Worm (Caenorhabditis elegans) whole organism, L4 larva: ENCODE measurements around the gene R102.6.

Experiments
- F26F4.8 ChIP-seq: fragments of 200-800 bp; sonication (Bioruptor generic); conservative IDR thresholded peaks from 2 replicates; pipeline ENCODE4 v1.3.6; 2022; ENCODE audit warnings: missing genetic modification characterization, missing compliant biosample characterization
- F49E8.2 ChIP-seq: sonication (generic microtip); optimal IDR thresholded peaks from 2 replicates; lab custom pipeline; 2016; ENCODE audit warnings: missing compliant biosample characterization, mild to moderate bottlenecking, missing genetic modification characterization, borderline replicate concordance
- T26A8.4 ChIP-seq: fragments of 200-800 bp; sonication (Bioruptor generic); IDR thresholded peaks from 2 replicates; pipeline ENCODE4 v1.3.6; 2022; ENCODE audit warnings: missing genetic modification characterization, missing compliant biosample characterization
- Y48G9A.11 ChIP-seq: fragments of 200-800 bp; sonication (Bioruptor generic); IDR thresholded peaks from 2 replicates; pipeline ENCODE4 v1.3.6; 2022; ENCODE audit warnings: missing genetic modification reagents, missing genetic modification characterization, missing compliant biosample characterization
- ZK546.5 ChIP-seq, 2 experiments: sonication (generic microtip); optimal IDR thresholded peaks; 2 replicates each; lab custom pipeline; 2017; ENCODE audit warnings: missing biosample characterization in 2 of 2, missing genetic modification characterization in 2 of 2
- aha-1 ChIP-seq: fragments of 150-350 bp; peaks from one replicate; lab custom pipeline; 2014; ENCODE audit warnings: missing biosample characterization, missing genetic modification characterization
- aly-2 ChIP-seq: sonication (generic microtip); optimal IDR thresholded peaks from 2 replicates; lab custom pipeline; 2018; ENCODE audit warnings: missing biosample characterization, missing genetic modification characterization
- arid-1 ChIP-seq: fragments of 200-800 bp; sonication (Bioruptor generic); conservative IDR thresholded peaks from 2 replicates; pipeline ENCODE4 v1.3.6; 2022; ENCODE audit warnings: missing genetic modification reagents, missing genetic modification characterization, missing compliant biosample characterization
- ceh-32 ChIP-seq: sonication (generic microtip); optimal IDR thresholded peaks from 2 replicates; lab custom pipeline; 2016; ENCODE audit warnings: mild to moderate bottlenecking, missing genetic modification characterization, missing compliant biosample characterization; ENCODE audit not compliant: poor library complexity
- ceh-44 ChIP-seq: fragments of 200-800 bp; sonication (Bioruptor generic); IDR thresholded peaks from 2 replicates; pipeline ENCODE4 v1.3.6; 2022; ENCODE audit warnings: missing genetic modification reagents, missing genetic modification characterization, missing compliant biosample characterization
- daf-12 ChIP-seq: fragments of 150-350 bp; optimal IDR thresholded peaks from 2 replicates; lab custom pipeline; 2014; ENCODE audit warnings: missing biosample characterization, missing genetic modification reagents, missing genetic modification characterization
- daf-16 ChIP-seq, 3 experiments: sonication (generic microtip); optimal IDR thresholded peaks; 2 replicates each; lab custom pipeline; 2016 to 2017; ENCODE audit warnings: missing genetic modification characterization in 3 of 3, missing genetic modification reagents in 3 of 3, mild to moderate bottlenecking in 2 of 3, missing compliant biosample characterization in 2 of 3, missing biosample characterization in 1 of 3, moderate library complexity in 1 of 3
- dmd-6 ChIP-seq: fragments of 200-800 bp; sonication (Bioruptor generic); IDR thresholded peaks from 2 replicates; pipeline ENCODE4 v1.3.6; 2022; ENCODE audit warnings: missing genetic modification reagents, missing genetic modification characterization, missing compliant biosample characterization
- dpl-1 ChIP-seq: fragments of 150-350 bp; optimal IDR thresholded peaks from 2 replicates; lab custom pipeline; 2014; ENCODE audit warnings: missing biosample characterization, missing genetic modification reagents, missing genetic modification characterization
- duxl-1 ChIP-seq: sonication (generic microtip); optimal IDR thresholded peaks from 2 replicates; lab custom pipeline; 2016; ENCODE audit warnings: mild to moderate bottlenecking, missing genetic modification characterization, moderate library complexity, missing compliant biosample characterization; ENCODE audit not compliant: poor library complexity
- dve-1 ChIP-seq: sonication (generic microtip); optimal IDR thresholded peaks from 2 replicates; lab custom pipeline; 2017; ENCODE audit warnings: antibody characterized with exemption, mild to moderate bottlenecking, missing genetic modification characterization, missing compliant biosample characterization; ENCODE audit not compliant: insufficient read depth
- lin-15B ChIP-seq: fragments of 150-350 bp; sonication (generic microtip); optimal IDR thresholded peaks from 3 replicates; lab custom pipeline; 2014; ENCODE audit warnings: missing biosample characterization, missing genetic modification characterization
- lir-3 ChIP-seq: sonication (generic microtip); optimal IDR thresholded peaks from 2 replicates; lab custom pipeline; 2016; ENCODE audit warnings: mild to moderate bottlenecking, missing genetic modification characterization, missing compliant biosample characterization
- lsy-2 ChIP-seq, 2 experiments: fragments of 150-350 bp in 1 of 2; sonication (generic microtip) in 1 of 2; optimal IDR thresholded peaks; 2 replicates each; lab custom pipeline; 2014 to 2017; ENCODE audit warnings: missing biosample characterization in 2 of 2, missing genetic modification characterization in 2 of 2
- mdl-1 ChIP-seq, 2 experiments: fragments of 150-350 bp in 1 of 2; sonication (generic microtip) in 1 of 2; optimal IDR thresholded peaks; 2 replicates each; lab custom pipeline; 2014 to 2017; ENCODE audit warnings: missing biosample characterization in 2 of 2, missing genetic modification characterization in 2 of 2
- mdt-29 ChIP-seq: fragments of 200-800 bp; sonication (Bioruptor generic); IDR thresholded peaks from 2 replicates; pipeline ENCODE4 v1.3.6; 2022; ENCODE audit warnings: missing genetic modification reagents, missing genetic modification characterization, missing compliant biosample characterization
- nhr-10 ChIP-seq: fragments of 150-350 bp; optimal IDR thresholded peaks from 2 replicates; lab custom pipeline; 2014; ENCODE audit warnings: missing biosample characterization, missing genetic modification characterization
- nhr-111 ChIP-seq: fragments of 200-800 bp; sonication (Bioruptor generic); optimal IDR thresholded peaks from 2 replicates; lab custom pipeline; 2018; ENCODE audit warnings: mild to moderate bottlenecking, missing genetic modification characterization, missing compliant biosample characterization
- nhr-28 ChIP-seq: fragments of 150-350 bp; optimal IDR thresholded peaks from 2 replicates; lab custom pipeline; 2014; ENCODE audit warnings: missing biosample characterization, missing genetic modification characterization
- nhr-41 ChIP-seq: fragments of 200-800 bp; sonication (Bioruptor generic); IDR thresholded peaks from 2 replicates; pipeline ENCODE4 v1.3.6; 2022; ENCODE audit warnings: missing genetic modification reagents, missing genetic modification characterization, missing compliant biosample characterization
- nhr-6 ChIP-seq: fragments of 150-350 bp; optimal IDR thresholded peaks from 2 replicates; lab custom pipeline; 2014; ENCODE audit warnings: missing biosample characterization, missing genetic modification characterization
- unc-130 ChIP-seq: sonication (generic microtip); optimal IDR thresholded peaks from 2 replicates; lab custom pipeline; 2016; ENCODE audit warnings: missing genetic modification reagents, missing genetic modification characterization, missing compliant biosample characterization
- unc-62 ChIP-seq, 3 experiments: fragments of 150-350 bp in 1 of 3; sonication (generic microtip); optimal IDR thresholded peaks in 2 of 3; peaks in 1 of 3; 1 replicate in 1 of 3; 2 replicates in 2 of 3; lab custom pipeline; 2014 to 2017; ENCODE audit warnings: missing biosample characterization in 3 of 3, missing genetic modification characterization in 3 of 3, missing genetic modification reagents in 3 of 3, missing genotype in 1 of 3
- zfp-2 ChIP-seq: sonication (generic microtip); optimal IDR thresholded peaks from 2 replicates; lab custom pipeline; 2016; ENCODE audit warnings: mild to moderate bottlenecking, missing genetic modification characterization, missing compliant biosample characterization

The R102.6 gene

ce11 chrIV:10734527-10735436, 28.8 kb upstream of the R102.6 start, which contains the start of the genes orc-5 and cyb-1 (continued):
- peak; percentile 94 for TF ChIP-seq aha-1
- TF ChIP-seq unc-130 (GFP tag; lab: Kevin White, UChicago), result peak; percentile 0
- TF ChIP-seq unc-62 (GFP tag; optimal IDR thresholded peaks at IDR 0.05 in 1 of 2; lab: Kevin White, UChicago), result peak in 1 of 2 experiments; percentile 92
- TF ChIP-seq unc-62 (tag; optimal IDR thresholded peaks at IDR 0.05; lab: Kevin White, UChicago), result no peak
- peak in 1 of 2 experiments; percentile 85 for TF ChIP-seq lsy-2 (tag; optimal IDR thresholded peaks at IDR 0.05; lab: Kevin White, UChicago)
- TF ChIP-seq dmd-6 (GFP tag; lab: Robert Waterston, UW), result peak; percentile 22; the same call in 1 of the 2 replicates
- TF ChIP-seq daf-16 (GFP tag; optimal IDR thresholded peaks at IDR 0.05; lab: Kevin White, UChicago), result no peak
- TF ChIP-seq daf-16 (tag; optimal IDR thresholded peaks at IDR 0.05; lab: Kevin White, UChicago), result peak; percentile 44
- TF ChIP-seq, all 104 proteins: peak for 17

- TF ChIP-seq unc-62 (GFP tag; optimal IDR thresholded peaks at IDR 0.05 in 1 of 2; lab: Kevin White, UChicago) (peak in 1 of 2 experiments; percentile 79), unc-62 (tag; optimal IDR thresholded peaks at IDR 0.05; lab: Kevin White, UChicago) (no peak), dpl-1 (no peak)
Observed at ce11 chrIV:10727734-10728133, 21.7 kb upstream of the R102.6 start, which contains the start of gene ZC168.2. Gene ZC168.2 (plus strand): TSS chrIV:10728034.

- no peak for TF ChIP-seq F49E8.2 (tag; lab: Kevin White, UChicago)
- TF ChIP-seq aly-2 (tag; lab: Kevin White, UChicago), result no peak
- no peak for TF ChIP-seq nhr-10
- no peak for TF ChIP-seq mdl-1 (tag; optimal IDR thresholded peaks at IDR 0.05; lab: Kevin White, UChicago)
- no peak for TF ChIP-seq lir-3 (tag; lab: Kevin White, UChicago)
- TF ChIP-seq nhr-6 (tag; lab: Kevin White, UChicago), result no peak
- TF ChIP-seq ZK546.5 (tag; optimal IDR thresholded peaks at IDR 0.05; lab: Kevin White, UChicago), result no peak
- TF ChIP-seq nhr-111 (GFP tag; lab: Kevin White, UChicago), result no peak
- no peak for TF ChIP-seq T26A8.4 (GFP tag; lab: Robert Waterston, UW)
- no peak for TF ChIP-seq lin-15B (tag; lab: Kevin White, UChicago)
- TF ChIP-seq arid-1 (GFP tag; lab: Robert Waterston, UW), result no peak
- no peak for TF ChIP-seq dve-1 (tag; lab: Kevin White, UChicago)
Observed at ce11 chrIV:10718865-10719264, 12.9 kb upstream of the R102.6 start.

ce11 chrIV:10718075-10718474, 12.1 kb upstream of the R102.6 start:
- no peak for TF ChIP-seq ceh-32 (tag; lab: Kevin White, UChicago)
- TF ChIP-seq lsy-2 (tag; optimal IDR thresholded peaks at IDR 0.05; lab: Kevin White, UChicago), result no peak
- TF ChIP-seq zfp-2 (tag; lab: Kevin White, UChicago), result no peak
- no peak for TF ChIP-seq F26F4.8
- no peak for TF ChIP-seq daf-12
- no peak for TF ChIP-seq ceh-44 (GFP tag; lab: Robert Waterston, UW)
- no peak for TF ChIP-seq mdt-29 (GFP tag; lab: Robert Waterston, UW)
- TF ChIP-seq, all 104 proteins: peak for 0

- TF ChIP-seq duxl-1 (tag; lab: Kevin White, UChicago), result no peak
- peak in 1 of 2 experiments; percentile 74 for TF ChIP-seq unc-62 (GFP tag; optimal IDR thresholded peaks at IDR 0.05 in 1 of 2; lab: Kevin White, UChicago)
- no peak for TF ChIP-seq unc-62 (tag; optimal IDR thresholded peaks at IDR 0.05; lab: Kevin White, UChicago)
Observed at ce11 chrIV:10716348-10716747, 10.4 kb upstream of the R102.6 start, which contains the start of gene ncx-3. Gene ncx-3 (plus strand): TSS chrIV:10716648.

- TF ChIP-seq Y48G9A.11 (GFP tag; lab: Robert Waterston, UW), result no peak
- peak in 1 of 2 experiments; percentile 10 for TF ChIP-seq unc-62 (GFP tag; optimal IDR thresholded peaks at IDR 0.05 in 1 of 2; lab: Kevin White, UChicago)
- TF ChIP-seq unc-62 (tag; optimal IDR thresholded peaks at IDR 0.05; lab: Kevin White, UChicago), result no peak
- no peak for TF ChIP-seq nhr-41 (GFP tag; lab: Robert Waterston, UW)
- TF ChIP-seq nhr-28, result peak; percentile 40
Observed at ce11 chrIV:10714594-10714993, 8.6 kb upstream of the R102.6 start.
